Worm (Caenorhabditis elegans) whole organism, L1 larva: Measurements from ENCODE around the gene Y66D12A.1.

Experiments used
- C04F5.9 ChIP-seq: sonication (generic microtip); optimal IDR thresholded peaks from 2 replicates; lab custom pipeline; 2016; ENCODE audit warnings: missing genetic modification characterization, missing compliant biosample characterization
- C34B4.2 ChIP-seq: sonication (generic microtip); optimal IDR thresholded peaks from 2 replicates; lab custom pipeline; 2017; ENCODE audit warnings: mild to moderate bottlenecking, missing genetic modification characterization, missing compliant biosample characterization
- Y116A8C.19 ChIP-seq: sonication (generic microtip); optimal IDR thresholded peaks from 2 replicates; lab custom pipeline; 2016; ENCODE audit warnings: missing compliant biosample characterization, missing genetic modification characterization, borderline replicate concordance
- aly-2 ChIP-seq: fragments of 150-350 bp; optimal IDR thresholded peaks from 2 replicates; lab custom pipeline; 2014; ENCODE audit warnings: missing biosample characterization, missing genetic modification characterization
- ama-1 ChIP-seq: fragments of 150-350 bp; optimal IDR thresholded peaks from 2 replicates; lab custom pipeline; 2014
- blmp-1 ChIP-seq: fragments of 150-350 bp; optimal IDR thresholded peaks from 2 replicates; lab custom pipeline; 2014; ENCODE audit warnings: missing biosample characterization, missing genetic modification characterization
- ceh-8 ChIP-seq: fragments of 200-800 bp; sonication (Bioruptor generic); optimal IDR thresholded peaks from 2 replicates; lab custom pipeline; 2018; ENCODE audit warnings: mild to moderate bottlenecking, missing genetic modification characterization, moderate library complexity, missing compliant biosample characterization
- ces-1 ChIP-seq: fragments of 150-350 bp; optimal IDR thresholded peaks from 2 replicates; lab custom pipeline; 2014; ENCODE audit warnings: missing biosample characterization, missing genetic modification reagents, missing genetic modification characterization
- dpl-1 ChIP-seq, 3 experiments: fragments of 150-350 bp in 2 of 3; sonication (generic microtip) in 1 of 3; optimal IDR thresholded peaks; 2 replicates each; lab custom pipeline; 2014 to 2017; ENCODE audit warnings: missing biosample characterization in 3 of 3, missing genetic modification characterization in 3 of 3, missing genetic modification reagents in 3 of 3
- elt-2 ChIP-seq: sonication (generic microtip); optimal IDR thresholded peaks from 2 replicates; lab custom pipeline; 2016; ENCODE audit warnings: missing genetic modification characterization, mild to moderate bottlenecking, inconsistent platforms, missing compliant biosample characterization, missing genetic modification reagents
- fkh-4 ChIP-seq: sonication (generic microtip); optimal IDR thresholded peaks from 2 replicates; lab custom pipeline; 2016; ENCODE audit warnings: missing compliant biosample characterization, missing genetic modification characterization, borderline replicate concordance
- fkh-8 ChIP-seq: sonication (generic microtip); optimal IDR thresholded peaks from 2 replicates; lab custom pipeline; 2016; ENCODE audit warnings: mild to moderate bottlenecking, missing genetic modification characterization, missing compliant biosample characterization
- fos-1 ChIP-seq: fragments of 150-350 bp; optimal IDR thresholded peaks from 2 replicates; lab custom pipeline; 2014; ENCODE audit warnings: missing biosample characterization, missing genetic modification characterization
- grh-1 ChIP-seq: fragments of 200-800 bp; sonication (Bioruptor generic); IDR thresholded peaks from 2 replicates; pipeline ENCODE4 v1.3.6; 2022; ENCODE audit warnings: missing genetic modification reagents, missing genetic modification characterization, missing compliant biosample characterization
- hlh-17 ChIP-seq: fragments of 200-800 bp; sonication (Bioruptor generic); optimal IDR thresholded peaks from 2 replicates; lab custom pipeline; 2018; ENCODE audit warnings: missing genetic modification characterization, mild to moderate bottlenecking, missing compliant biosample characterization, moderate library complexity, borderline replicate concordance
- hlh-4 ChIP-seq: sonication (generic microtip); optimal IDR thresholded peaks from 2 replicates; lab custom pipeline; 2016; ENCODE audit warnings: mild to moderate bottlenecking, missing genetic modification characterization, missing compliant biosample characterization
- irx-1 ChIP-seq: sonication (generic microtip); optimal IDR thresholded peaks from 2 replicates; lab custom pipeline; 2016; ENCODE audit warnings: missing genetic modification characterization, missing compliant biosample characterization
- lin-35 ChIP-seq, 2 experiments: fragments of 150-350 bp; optimal IDR thresholded peaks; 2 replicates each; lab custom pipeline; 2014; ENCODE audit warnings: missing biosample characterization in 2 of 2, missing genetic modification characterization in 2 of 2, missing genetic modification reagents in 2 of 2
- lin-39 ChIP-seq: fragments of 150-350 bp; optimal IDR thresholded peaks from 2 replicates; lab custom pipeline; 2014; ENCODE audit warnings: missing biosample characterization, missing genetic modification reagents, missing genetic modification characterization
- mab-9 ChIP-seq: fragments of 200-800 bp; sonication (Bioruptor generic); IDR thresholded peaks from 2 replicates; pipeline ENCODE4 v1.3.6; 2022; ENCODE audit warnings: missing genetic modification reagents, missing genetic modification characterization, missing compliant biosample characterization
- mdl-1 ChIP-seq, 2 experiments: fragments of 150-350 bp; optimal IDR thresholded peaks; 2 replicates each; lab custom pipeline; 2014 to 2017; ENCODE audit warnings: missing biosample characterization in 2 of 2, missing genetic modification characterization in 2 of 2, inconsistent platforms in 1 of 2
- mef-2 ChIP-seq: fragments of 150-350 bp; optimal IDR thresholded peaks from 2 replicates; lab custom pipeline; 2014; ENCODE audit warnings: missing biosample characterization, missing genetic modification characterization
- nhr-11 ChIP-seq: fragments of 150-350 bp; optimal IDR thresholded peaks from 2 replicates; lab custom pipeline; 2014; ENCODE audit warnings: missing biosample characterization, missing genetic modification characterization
- nhr-12 ChIP-seq: sonication (generic microtip); optimal IDR thresholded peaks from 2 replicates; lab custom pipeline; 2017; ENCODE audit warnings: missing biosample characterization, missing genetic modification characterization
- nhr-19 ChIP-seq: fragments of 200-800 bp; sonication (Bioruptor generic); conservative IDR thresholded peaks from 2 replicates; pipeline ENCODE4 v1.3.6; 2022; ENCODE audit warnings: missing genetic modification characterization, missing compliant biosample characterization
- nhr-20 ChIP-seq: sonication (generic microtip); optimal IDR thresholded peaks from 2 replicates; lab custom pipeline; 2016; ENCODE audit warnings: mild to moderate bottlenecking, missing genetic modification characterization, missing compliant biosample characterization
- nhr-237 ChIP-seq: fragments of 150-350 bp; optimal IDR thresholded peaks from 2 replicates; lab custom pipeline; 2014; ENCODE audit warnings: missing biosample characterization, missing genetic modification characterization
- nhr-47 ChIP-seq: sonication (generic microtip); optimal IDR thresholded peaks from 2 replicates; lab custom pipeline; 2016; ENCODE audit warnings: mild to moderate bottlenecking, missing genetic modification characterization, moderate library complexity, missing compliant biosample characterization
- nhr-76 ChIP-seq: sonication (generic microtip); optimal IDR thresholded peaks from 2 replicates; lab custom pipeline; 2017; ENCODE audit warnings: missing biosample characterization, missing genetic modification characterization
- nhr-77 ChIP-seq: fragments of 150-350 bp; optimal IDR thresholded peaks from 2 replicates; lab custom pipeline; 2014; ENCODE audit warnings: missing biosample characterization, missing genetic modification characterization
- nhr-84 ChIP-seq: sonication (generic microtip); optimal IDR thresholded peaks from 2 replicates; lab custom pipeline; 2017; ENCODE audit warnings: missing biosample characterization, missing genetic modification characterization
- nhr-90 ChIP-seq: sonication (generic microtip); optimal IDR thresholded peaks from 2 replicates; lab custom pipeline; 2016; ENCODE audit warnings: mild to moderate bottlenecking, missing genetic modification characterization, missing compliant biosample characterization; ENCODE audit not compliant: poor library complexity
- pax-3 ChIP-seq: fragments of 200-800 bp; sonication (Bioruptor generic); optimal IDR thresholded peaks from 2 replicates; lab custom pipeline; 2018; ENCODE audit warnings: mild to moderate bottlenecking, missing genetic modification characterization, moderate library complexity, missing compliant biosample characterization
- pqm-1 ChIP-seq: sonication (generic microtip); optimal IDR thresholded peaks from 3 replicates; lab custom pipeline; 2017; ENCODE audit warnings: missing biosample characterization, missing genetic modification characterization
- skn-1 ChIP-seq: fragments of 150-350 bp; optimal IDR thresholded peaks from 2 replicates; lab custom pipeline; 2014; ENCODE audit warnings: missing biosample characterization, missing genetic modification characterization
- snpc-4 ChIP-seq: fragments of 150-350 bp; optimal IDR thresholded peaks from 2 replicates; lab custom pipeline; 2014; ENCODE audit warnings: missing biosample characterization, missing genetic modification characterization
- sox-4 ChIP-seq: sonication (generic microtip); optimal IDR thresholded peaks from 2 replicates; lab custom pipeline; 2016; ENCODE audit warnings: missing genetic modification characterization, missing compliant biosample characterization
- sptf-1 ChIP-seq: fragments of 150-350 bp; optimal IDR thresholded peaks from 2 replicates; lab custom pipeline; 2014; ENCODE audit warnings: missing biosample characterization, missing genetic modification characterization
- sup-37 ChIP-seq: fragments of 200-800 bp; sonication (Bioruptor generic); optimal IDR thresholded peaks from 2 replicates; lab custom pipeline; 2018; ENCODE audit warnings: mild to moderate bottlenecking, missing genetic modification characterization, missing compliant biosample characterization
- swsn-7 ChIP-seq: sonication (generic microtip); optimal IDR thresholded peaks from 2 replicates; lab custom pipeline; 2016; ENCODE audit warnings: missing genetic modification characterization, missing compliant biosample characterization
- tbx-2 ChIP-seq: sonication (generic microtip); optimal IDR thresholded peaks from 2 replicates; lab custom pipeline; 2016; ENCODE audit warnings: missing genetic modification characterization, missing compliant biosample characterization
- tlp-1 ChIP-seq: fragments of 150-350 bp; optimal IDR thresholded peaks from 2 replicates; lab custom pipeline; 2014; ENCODE audit warnings: missing biosample characterization, missing genetic modification characterization
- unc-62 ChIP-seq: fragments of 150-350 bp; optimal IDR thresholded peaks from 2 replicates; lab custom pipeline; 2014; ENCODE audit warnings: missing biosample characterization, missing genetic modification reagents, missing genetic modification characterization
- zag-1 ChIP-seq: fragments of 150-350 bp; optimal IDR thresholded peaks from 2 replicates; lab custom pipeline; 2014; ENCODE audit warnings: missing biosample characterization, missing genetic modification characterization
- ztf-11 ChIP-seq, 2 experiments: sonication (generic microtip); optimal IDR thresholded peaks; 2 replicates each; lab custom pipeline; 2016 to 2017; ENCODE audit warnings: missing genetic modification characterization in 2 of 2, missing biosample characterization in 1 of 2, missing compliant biosample characterization in 1 of 2
- ztf-4 ChIP-seq: fragments of 150-350 bp; optimal IDR thresholded peaks from 2 replicates; lab custom pipeline; 2014; ENCODE audit warnings: missing biosample characterization, missing genetic modification characterization

Gene Y66D12A.1

ce11 chrIII:11650152-11650551 is 42.2 kb downstream of the Y66D12A.1 start, which contains the start of gene faah-6:
TSS of gene faah-6 (plus strand) at chrIII:11650452.
- TF ChIP-seq sup-37, result no peak
- TF ChIP-seq pax-3 (tag; lab: Kevin White, UChicago), result no peak
- no peak for TF ChIP-seq elt-2 (tag; lab: Kevin White, UChicago)
- TF ChIP-seq pqm-1 (tag; lab: Kevin White, UChicago), result no peak
- TF ChIP-seq nhr-11, result no peak
- TF ChIP-seq lin-35 (GFP tag; optimal IDR thresholded peaks at IDR 0.05; lab: Kevin White, UChicago), result no peak
- TF ChIP-seq nhr-19, result no peak
- TF ChIP-seq mdl-1 (tag; optimal IDR thresholded peaks at IDR 0.05; lab: Kevin White, UChicago), result no peak

DNA sequence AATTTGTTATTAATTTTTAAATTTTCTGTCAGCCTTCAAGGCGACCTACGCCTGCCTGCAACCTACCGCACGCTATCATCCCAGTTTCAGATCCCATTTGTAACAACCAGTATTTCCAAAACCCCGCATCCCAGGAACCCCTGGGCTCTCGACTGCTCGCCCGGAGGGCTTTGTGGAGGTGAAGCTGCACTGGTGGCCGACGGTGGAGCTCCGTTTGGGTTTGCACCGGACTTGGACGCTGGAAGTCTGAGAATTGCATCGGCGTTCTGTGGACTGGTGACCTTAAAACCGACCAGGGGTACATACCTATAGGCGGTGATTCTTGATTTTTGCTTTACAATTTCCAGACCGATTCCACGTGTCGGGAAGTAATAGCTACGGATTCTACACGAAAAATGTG is 43.5 kb downstream of the Y66D12A.1 start:
- TF ChIP-seq lin-39 (tag; lab: Kevin White, UChicago) (no peak), ztf-4 (tag; lab: Kevin White, UChicago) (no peak), blmp-1 (tag; lab: Kevin White, UChicago) (no peak), grh-1 (GFP tag; lab: Robert Waterston, UW) (no peak), ztf-11 (tag; optimal IDR thresholded peaks at IDR 0.05; lab: Kevin White, UChicago) (no peak), nhr-12 (tag; lab: Kevin White, UChicago) (no peak), aly-2 (tag; lab: Kevin White, UChicago) (no peak), ama-1 (lab: Kevin White, UChicago) (no peak), Y116A8C.19 (tag; lab: Kevin White, UChicago) (no peak), mab-9 (GFP tag; lab: Robert Waterston, UW) (no peak), snpc-4 (tag; lab: Kevin White, UChicago) (no peak), pqm-1 (tag; lab: Kevin White, UChicago) (no peak), tbx-2 (tag; lab: Kevin White, UChicago) (no peak), nhr-47 (tag; lab: Kevin White, UChicago) (no peak), ces-1 (GFP tag; lab: Kevin White, UChicago) (no peak)

DNA sequence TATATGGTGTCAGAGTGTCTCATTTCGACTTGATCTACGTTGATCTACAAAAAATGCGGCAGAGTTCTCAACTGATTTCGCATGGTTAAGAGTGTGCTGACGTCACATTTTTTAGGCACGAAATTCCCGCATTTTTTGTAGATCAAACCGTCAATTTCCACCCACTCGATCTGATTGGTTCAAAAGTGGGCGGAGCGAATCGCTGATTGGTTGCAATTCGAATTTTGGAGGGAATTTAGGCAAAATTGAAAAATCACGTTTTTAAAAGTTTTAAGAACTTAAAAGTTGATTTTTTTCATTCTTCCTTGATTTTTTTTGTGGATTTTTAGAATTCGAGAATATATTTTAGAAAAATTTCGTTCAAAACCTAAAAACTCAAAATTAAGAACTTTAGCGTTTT is 48.4 kb downstream of the Y66D12A.1 start:
- TF ChIP-seq nhr-77 (tag; lab: Kevin White, UChicago) (no peak), lin-39 (tag; lab: Kevin White, UChicago) (no peak), fkh-8 (tag; lab: Kevin White, UChicago) (no peak)

DNA sequence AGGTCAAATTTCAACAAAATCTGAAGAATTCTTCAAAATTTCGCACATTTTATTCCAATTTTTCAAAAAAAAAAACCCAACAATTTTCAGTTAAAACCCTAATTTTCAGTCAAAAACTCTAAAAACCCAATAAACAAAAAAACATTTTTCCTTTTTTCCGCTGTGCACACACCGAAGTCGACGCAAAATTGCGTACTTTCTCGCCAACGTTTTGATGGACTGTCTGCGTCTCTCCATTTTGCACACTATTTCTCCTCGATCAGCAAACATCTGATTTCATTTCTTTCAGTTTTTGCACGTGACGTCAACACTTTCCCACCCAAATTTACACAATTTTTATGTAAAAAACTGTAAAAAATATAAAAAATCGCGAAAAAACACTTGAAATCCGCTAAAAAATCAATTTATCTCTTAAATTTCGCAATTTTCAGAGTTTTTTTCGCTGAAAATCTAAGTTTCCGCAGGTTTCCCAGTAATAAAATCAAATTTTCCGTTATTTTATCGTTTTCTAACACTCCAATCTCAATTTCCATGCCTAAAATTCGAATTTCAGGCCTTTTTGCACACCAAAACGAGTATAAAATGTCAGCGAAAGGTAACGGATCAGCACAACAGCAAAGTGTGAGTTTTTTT is 49.3 kb downstream of the Y66D12A.1 start, which contains the start of gene crh-1:
TSS of gene crh-1 (plus strand) at position 583 of the 633 bp plus-strand sequence.
- TF ChIP-seq zag-1 (tag; lab: Kevin White, UChicago), result no peak
- TF ChIP-seq mdl-1 (tag; optimal IDR thresholded peaks at IDR 0.05; lab: Kevin White, UChicago), result peak in 1 of 2 experiments; percentile 89
- peak; percentile 86 for TF ChIP-seq nhr-20 (tag; lab: Kevin White, UChicago)
- peak; percentile 92 for TF ChIP-seq nhr-47 (tag; lab: Kevin White, UChicago)
- no peak for TF ChIP-seq nhr-237 (tag; lab: Kevin White, UChicago)
- peak; percentile 19 for TF ChIP-seq fkh-8 (tag; lab: Kevin White, UChicago)
- peak; percentile 85 for TF ChIP-seq swsn-7 (tag; lab: Kevin White, UChicago)
- TF ChIP-seq dpl-1 (GFP tag; optimal IDR thresholded peaks at IDR 0.05; lab: Kevin White, UChicago), result peak; percentile 75 to 79 (median 78)
- TF ChIP-seq mab-9 (GFP tag; lab: Robert Waterston, UW), result peak; percentile 77
- TF ChIP-seq irx-1 (tag; lab: Kevin White, UChicago), result peak; percentile 86
- TF ChIP-seq fos-1 (tag; lab: Kevin White, UChicago), result peak; percentile 43
- TF ChIP-seq nhr-84 (tag; lab: Kevin White, UChicago), result no peak
- TF ChIP-seq unc-62, result no peak
- peak; percentile 65 for TF ChIP-seq skn-1 (tag; lab: Kevin White, UChicago)
- TF ChIP-seq sptf-1 (tag; lab: Kevin White, UChicago), result no peak
- peak; percentile 51 for TF ChIP-seq C04F5.9 (tag; lab: Kevin White, UChicago)
- TF ChIP-seq nhr-19, result peak; percentile 85
- peak; percentile 87 for TF ChIP-seq lin-39 (tag; lab: Kevin White, UChicago)
- peak; percentile 68 for TF ChIP-seq ceh-8 (GFP tag; lab: Kevin White, UChicago)
- no peak for TF ChIP-seq ces-1 (GFP tag; lab: Kevin White, UChicago)
- no peak for TF ChIP-seq C34B4.2 (tag; lab: Kevin White, UChicago)
- no peak for TF ChIP-seq mef-2 (tag; lab: Kevin White, UChicago)
- TF ChIP-seq nhr-90 (tag; lab: Kevin White, UChicago), result peak; percentile 84
- TF ChIP-seq ztf-4 (tag; lab: Kevin White, UChicago), result peak; percentile 49
- TF ChIP-seq hlh-4 (tag; lab: Kevin White, UChicago), result no peak
- no peak for TF ChIP-seq tlp-1 (tag; lab: Kevin White, UChicago)
- no peak for TF ChIP-seq hlh-17 (GFP tag; lab: Kevin White, UChicago)
- TF ChIP-seq sox-4 (tag; lab: Kevin White, UChicago), result peak; percentile 63
- no peak for TF ChIP-seq nhr-76 (tag; lab: Kevin White, UChicago)
- peak; percentile 66 for TF ChIP-seq fkh-4 (tag; lab: Kevin White, UChicago)
